Fruit fly (Drosophila melanogaster) whole organism, prepupa: ENCODE measurements around the gene Bug22.

Experiments
- CG10631 ChIP-seq: fragments of 200-800 bp; sonication (Bioruptor generic); optimal IDR thresholded peaks from 2 replicates; lab custom pipeline; 2016; ENCODE audit warnings: missing biosample characterization, missing genetic modification characterization
- CG10669 ChIP-seq: fragments of 200-800 bp; sonication (Bioruptor generic); optimal IDR thresholded peaks from 3 replicates; lab custom pipeline; 2018; ENCODE audit warnings: missing biosample characterization, mild to moderate bottlenecking, missing genetic modification characterization, moderate library complexity
- CG11294 ChIP-seq: fragments of 200-800 bp; sonication (Bioruptor generic); IDR thresholded peaks from 2 replicates; pipeline ENCODE4 v1.3.6; 2022; ENCODE audit warnings: missing biosample characterization, missing genetic modification characterization
- CG11762 ChIP-seq: fragments of 200-800 bp; sonication (Bioruptor generic); optimal IDR thresholded peaks from 3 replicates; lab custom pipeline; 2016; ENCODE audit warnings: missing biosample characterization, missing genetic modification characterization; ENCODE audit not compliant: insufficient read depth
- CG11902 ChIP-seq: fragments of 200-800 bp; sonication (Bioruptor generic); optimal IDR thresholded peaks from 3 replicates; lab custom pipeline; 2016; ENCODE audit warnings: missing biosample characterization, missing genetic modification characterization
- CG15336 ChIP-seq: fragments of 200-800 bp; sonication (Bioruptor generic); IDR thresholded peaks from 2 replicates; pipeline ENCODE4 v1.3.6; 2022; ENCODE audit warnings: missing biosample characterization, missing genetic modification characterization
- CG1621 ChIP-seq: fragments of 200-800 bp; sonication (Bioruptor generic); optimal IDR thresholded peaks from 3 replicates; lab custom pipeline; 2018; ENCODE audit warnings: missing biosample characterization, mild to moderate bottlenecking, missing genetic modification characterization
- CG16779 ChIP-seq: fragments of 200-800 bp; sonication (Bioruptor generic); optimal IDR thresholded peaks from 3 replicates; lab custom pipeline; 2017; ENCODE audit warnings: missing biosample characterization, mild to moderate bottlenecking, missing genetic modification characterization
- CG31627 ChIP-seq: fragments of 200-800 bp; sonication (Bioruptor generic); optimal IDR thresholded peaks from 3 replicates; lab custom pipeline; 2016; ENCODE audit warnings: missing biosample characterization, missing genetic modification characterization
- CG32006 ChIP-seq: fragments of 200-800 bp; sonication (Bioruptor generic); optimal IDR thresholded peaks from 3 replicates; lab custom pipeline; 2017; ENCODE audit warnings: missing biosample characterization, mild to moderate bottlenecking, missing genetic modification characterization
- CG34406 ChIP-seq: fragments of 200-800 bp; sonication (Bioruptor generic); optimal IDR thresholded peaks from 3 replicates; lab custom pipeline; 2016; ENCODE audit warnings: missing biosample characterization, missing genetic modification characterization
- CG3919 ChIP-seq: fragments of 200-800 bp; sonication (Bioruptor generic); optimal IDR thresholded peaks from 3 replicates; lab custom pipeline; 2016; ENCODE audit warnings: missing biosample characterization, missing genetic modification characterization
- CG6163 ChIP-seq: fragments of 200-800 bp; sonication (Bioruptor generic); IDR thresholded peaks from 3 replicates; pipeline ENCODE4 v1.3.6; 2022; ENCODE audit warnings: missing biosample characterization, missing genetic modification characterization
- CG6276 ChIP-seq: fragments of 200-800 bp; sonication (Bioruptor generic); optimal IDR thresholded peaks from 2 replicates; lab custom pipeline; 2017; ENCODE audit warnings: missing biosample characterization, mild to moderate bottlenecking, missing genetic modification characterization
- CG6792 ChIP-seq: fragments of 200-800 bp; sonication (Bioruptor generic); optimal IDR thresholded peaks from 3 replicates; lab custom pipeline; 2016; ENCODE audit warnings: missing biosample characterization, missing genetic modification characterization
- CG6808 ChIP-seq: fragments of 200-800 bp; sonication (Bioruptor generic); optimal IDR thresholded peaks from 3 replicates; lab custom pipeline; 2017; ENCODE audit warnings: missing biosample characterization, missing genetic modification characterization, mild to moderate bottlenecking, moderate library complexity, missing genetic modification reagents
- CG6854 ChIP-seq: fragments of 200-800 bp; sonication (Bioruptor generic); optimal IDR thresholded peaks from 2 replicates; lab custom pipeline; 2017; ENCODE audit warnings: missing biosample characterization, mild to moderate bottlenecking, missing genetic modification characterization
- CG7368 ChIP-seq: fragments of 200-800 bp; sonication (Bioruptor generic); optimal IDR thresholded peaks from 3 replicates; lab custom pipeline; 2016; ENCODE audit warnings: missing biosample characterization, missing genetic modification characterization
- CG8119 ChIP-seq: fragments of 200-800 bp; sonication (Bioruptor generic); IDR thresholded peaks from 3 replicates; pipeline ENCODE4 v1.3.6; 2022; ENCODE audit warnings: missing biosample characterization, missing genetic modification characterization
- CG8319 ChIP-seq: fragments of 200-800 bp; sonication (Bioruptor generic); optimal IDR thresholded peaks from 3 replicates; lab custom pipeline; 2016; ENCODE audit warnings: missing biosample characterization, missing genetic modification characterization
- CG8632 ChIP-seq: fragments of 200-800 bp; sonication (Bioruptor generic); optimal IDR thresholded peaks from 3 replicates; lab custom pipeline; 2016; ENCODE audit warnings: missing biosample characterization, missing genetic modification characterization
- CG9139 ChIP-seq: fragments of 200-800 bp; sonication (Bioruptor generic); optimal IDR thresholded peaks from 3 replicates; lab custom pipeline; 2017; ENCODE audit warnings: missing biosample characterization, mild to moderate bottlenecking, missing genetic modification characterization
- Eip75B ChIP-seq: fragments of 200-800 bp; sonication (Bioruptor generic); optimal IDR thresholded peaks from 3 replicates; lab custom pipeline; 2016; ENCODE audit warnings: missing biosample characterization, missing genetic modification characterization
- Eip78C ChIP-seq: fragments of 200-800 bp; sonication (Bioruptor generic); peaks from one replicate; lab custom pipeline; 2016; ENCODE audit warnings: missing biosample characterization, missing genetic modification characterization
- Ets21C ChIP-seq: fragments of 200-800 bp; sonication (Bioruptor generic); optimal IDR thresholded peaks from 3 replicates; lab custom pipeline; 2016; ENCODE audit warnings: missing biosample characterization, missing genetic modification characterization
- Ets96B ChIP-seq: fragments of 200-800 bp; optimal IDR thresholded peaks from 2 replicates; lab custom pipeline; 2019; ENCODE audit warnings: missing biosample characterization, mild to moderate bottlenecking, missing genetic modification characterization, moderate library complexity
- Gug ChIP-seq: fragments of 200-800 bp; sonication (Bioruptor generic); IDR thresholded peaks from 2 replicates; pipeline ENCODE4 v1.3.6; 2022; ENCODE audit warnings: missing biosample characterization, missing genetic modification characterization
- Hr38 ChIP-seq: sonication (Bioruptor generic); optimal IDR thresholded peaks from 2 replicates; lab custom pipeline; 2016; ENCODE audit warnings: missing biosample characterization, missing genetic modification characterization
- Hr39 ChIP-seq: fragments of 200-800 bp; sonication (Bioruptor generic); optimal IDR thresholded peaks from 2 replicates; lab custom pipeline; 2016; ENCODE audit warnings: missing biosample characterization, missing genetic modification characterization
- Lpt ChIP-seq: fragments of 200-800 bp; sonication (Bioruptor generic); optimal IDR thresholded peaks from 3 replicates; lab custom pipeline; 2016; ENCODE audit warnings: missing biosample characterization, missing genetic modification characterization
- Met ChIP-seq: fragments of 200-800 bp; sonication (Bioruptor generic); optimal IDR thresholded peaks from 3 replicates; lab custom pipeline; 2016; ENCODE audit warnings: missing biosample characterization, missing genetic modification characterization
- Sox102F ChIP-seq: fragments of 200-800 bp; sonication (Bioruptor generic); optimal IDR thresholded peaks from 2 replicates; lab custom pipeline; 2016; ENCODE audit warnings: missing biosample characterization, mild to moderate bottlenecking, missing genetic modification characterization
- Sox14 ChIP-seq: fragments of 200-800 bp; sonication (Bioruptor generic); optimal IDR thresholded peaks from 3 replicates; lab custom pipeline; 2016; ENCODE audit warnings: missing biosample characterization, missing genetic modification characterization
- Sox15 ChIP-seq: fragments of 200-800 bp; sonication (Bioruptor generic); optimal IDR thresholded peaks from 3 replicates; lab custom pipeline; 2016; ENCODE audit warnings: missing biosample characterization, missing genetic modification characterization
- achi ChIP-seq: fragments of 200-800 bp; sonication (Bioruptor generic); optimal IDR thresholded peaks from 3 replicates; lab custom pipeline; 2016; ENCODE audit warnings: missing biosample characterization, missing genetic modification characterization
- acj6 ChIP-seq: fragments of 200-800 bp; sonication (Bioruptor generic); optimal IDR thresholded peaks from 3 replicates; lab custom pipeline; 2016; ENCODE audit warnings: missing biosample characterization, missing genetic modification characterization
- cyc ChIP-seq: fragments of 200-800 bp; sonication (Bioruptor generic); optimal IDR thresholded peaks from 3 replicates; lab custom pipeline; 2016; ENCODE audit warnings: missing biosample characterization, missing genetic modification characterization
- dac ChIP-seq: fragments of 200-800 bp; sonication (Bioruptor generic); optimal IDR thresholded peaks from 2 replicates; lab custom pipeline; 2017; ENCODE audit warnings: missing biosample characterization, mild to moderate bottlenecking, missing genetic modification characterization
- dsx ChIP-seq: fragments of 200-800 bp; optimal IDR thresholded peaks from 3 replicates; lab custom pipeline; 2019; ENCODE audit warnings: missing biosample characterization, mild to moderate bottlenecking, missing genetic modification characterization, moderate library complexity; ENCODE audit not compliant: poor library complexity, severe bottlenecking
- eg ChIP-seq: fragments of 200-800 bp; sonication (Bioruptor generic); IDR thresholded peaks from 3 replicates; pipeline ENCODE4 v1.3.6; 2022; ENCODE audit warnings: missing biosample characterization, missing genetic modification characterization
- esn ChIP-seq: fragments of 200-800 bp; sonication (Bioruptor generic); optimal IDR thresholded peaks from 2 replicates; lab custom pipeline; 2016; ENCODE audit warnings: missing biosample characterization, mild to moderate bottlenecking, missing genetic modification characterization, moderate library complexity
- fd85E ChIP-seq: fragments of 200-800 bp; sonication (Bioruptor generic); optimal IDR thresholded peaks from 3 replicates; lab custom pipeline; 2016; ENCODE audit warnings: missing biosample characterization, missing genetic modification characterization
- fkh ChIP-seq: fragments of 200-800 bp; sonication (Bioruptor generic); optimal IDR thresholded peaks from 3 replicates; lab custom pipeline; 2017; ENCODE audit warnings: missing biosample characterization, mild to moderate bottlenecking, missing genetic modification characterization, moderate library complexity
- lz ChIP-seq: fragments of 200-800 bp; sonication (Bioruptor generic); optimal IDR thresholded peaks from 3 replicates; lab custom pipeline; 2016; ENCODE audit warnings: missing biosample characterization, missing genetic modification characterization
- net ChIP-seq: fragments of 200-800 bp; sonication (Bioruptor generic); optimal IDR thresholded peaks from 3 replicates; lab custom pipeline; 2016; ENCODE audit warnings: missing biosample characterization, missing genetic modification characterization
- pdm3 ChIP-seq: fragments of 200-800 bp; sonication (Bioruptor generic); optimal IDR thresholded peaks from 3 replicates; lab custom pipeline; 2016; ENCODE audit warnings: missing biosample characterization, missing genetic modification characterization
- salr ChIP-seq, 2 experiments: fragments of 200-800 bp; sonication (Bioruptor generic); optimal IDR thresholded peaks; 3 replicates each; lab custom pipeline; 2016 to 2018; ENCODE audit warnings: missing biosample characterization in 2 of 2, missing genetic modification characterization in 2 of 2, mild to moderate bottlenecking in 1 of 2
- spab ChIP-seq: fragments of 200-800 bp; sonication (Bioruptor generic); optimal IDR thresholded peaks from 2 replicates; lab custom pipeline; 2017; ENCODE audit warnings: missing biosample characterization, mild to moderate bottlenecking, missing genetic modification characterization, missing genetic modification reagents
- ss ChIP-seq, 2 experiments: fragments of 200-800 bp; sonication (Bioruptor generic); optimal IDR thresholded peaks; 2 replicates in 1 of 2; 3 replicates in 1 of 2; lab custom pipeline; 2017 to 2018; ENCODE audit warnings: mild to moderate bottlenecking in 2 of 2, missing biosample characterization in 2 of 2, missing genetic modification characterization in 2 of 2, moderate library complexity in 1 of 2
- svp ChIP-seq: fragments of 200-800 bp; sonication (Bioruptor generic); peaks from one replicate; lab custom pipeline; 2016; ENCODE audit warnings: missing biosample characterization, missing genetic modification characterization
- topi ChIP-seq: fragments of 200-800 bp; sonication (Bioruptor generic); optimal IDR thresholded peaks from 3 replicates; lab custom pipeline; 2016; ENCODE audit warnings: missing biosample characterization, missing genetic modification characterization
- vri ChIP-seq: fragments of 200-800 bp; sonication (Bioruptor generic); optimal IDR thresholded peaks from 3 replicates; lab custom pipeline; 2016; ENCODE audit warnings: missing biosample characterization, mild to moderate bottlenecking, missing genetic modification characterization

The Bug22 gene

dm6 chr2L:10474268-10474678, 43.6 kb upstream of the Bug22 start, which contains the start of gene RluA-1:
Gene RluA-1 (minus strand): TSS chr2L:10474349.
- peak; percentile 96 for TF ChIP-seq CG34406 (GFP tag; lab: Kevin White, UChicago)
- peak; percentile 94 to 96 for TF ChIP-seq salr (GFP tag; optimal IDR thresholded peaks at IDR 0.05; lab: Kevin White, UChicago)
- peak; percentile 98 for TF ChIP-seq Ets96B
- TF ChIP-seq lz (GFP tag; lab: Kevin White, UChicago) = peak; percentile 91
- peak; percentile 93 to 96 for TF ChIP-seq ss (GFP tag; optimal IDR thresholded peaks at IDR 0.05; lab: Kevin White, UChicago)
- TF ChIP-seq topi (GFP tag; lab: Kevin White, UChicago) = peak; percentile 93
- peak; percentile 99 for TF ChIP-seq CG8119 (GFP tag; lab: Robert Waterston, UW)
- peak; percentile 82 for TF ChIP-seq Hr39 (GFP tag; lab: Kevin White, UChicago)
- TF ChIP-seq CG11762 (GFP tag; lab: Kevin White, UChicago) = peak; percentile 97
- peak; percentile 99 for TF ChIP-seq eg
- TF ChIP-seq CG11294 (GFP tag; lab: Robert Waterston, UW) = peak; percentile 98
- peak; percentile 99 for TF ChIP-seq Gug (GFP tag; lab: Robert Waterston, UW)
- TF ChIP-seq Sox102F (GFP tag; lab: Kevin White, UChicago) = peak; percentile 93
- TF ChIP-seq Eip78C (GFP tag; lab: Kevin White, UChicago) = peak; percentile 99
- TF ChIP-seq CG16779 (tag; lab: Kevin White, UChicago) = peak; percentile 93
- TF ChIP-seq fkh (GFP tag; lab: Kevin White, UChicago) = peak; percentile 82
- peak; percentile 97 for TF ChIP-seq Lpt (GFP tag; lab: Kevin White, UChicago)
- TF ChIP-seq CG32006 = peak; percentile 99
- peak; percentile 93 for TF ChIP-seq CG9139 (GFP tag; lab: Kevin White, UChicago)
- no peak for TF ChIP-seq vri (GFP tag; lab: Kevin White, UChicago)
- peak; percentile 85 for TF ChIP-seq Met (GFP tag; lab: Kevin White, UChicago)
- peak; percentile 79 for TF ChIP-seq CG6854 (GFP tag; lab: Kevin White, UChicago)
- TF ChIP-seq CG10631 (GFP tag; lab: Kevin White, UChicago) = peak; percentile 98
- TF ChIP-seq CG6808 (GFP tag; lab: Kevin White, UChicago) = peak; percentile 94
- TF ChIP-seq pdm3 (GFP tag; lab: Kevin White, UChicago) = peak; percentile 95
- peak; percentile 94 for TF ChIP-seq Sox14 (GFP tag; lab: Kevin White, UChicago)
- TF ChIP-seq net (GFP tag; lab: Kevin White, UChicago) = peak; percentile 98
- peak; percentile 95 for TF ChIP-seq CG6792 (GFP tag; lab: Kevin White, UChicago)
- TF ChIP-seq Sox15 = peak; percentile 92
- TF ChIP-seq CG7368 (GFP tag; lab: Kevin White, UChicago) = peak; percentile 94
- TF ChIP-seq CG1621 (tag; lab: Kevin White, UChicago) = peak; percentile 96
- peak; percentile 97 for TF ChIP-seq dac
- peak; percentile 99 for TF ChIP-seq CG15336
- peak; percentile 99 for TF ChIP-seq CG6276 (GFP tag; lab: Kevin White, UChicago)
- TF ChIP-seq acj6 = peak; percentile 97
- peak; percentile 97 for TF ChIP-seq CG3919 (GFP tag; lab: Kevin White, UChicago)
- peak; percentile 96 for TF ChIP-seq CG8632
- peak; percentile 94 for TF ChIP-seq esn (GFP tag; lab: Kevin White, UChicago)
- peak; percentile 96 for TF ChIP-seq spab
- peak; percentile 33 for TF ChIP-seq Hr38 (GFP tag; lab: Kevin White, UChicago)
- peak; percentile 96 for TF ChIP-seq dsx (GFP tag; lab: Kevin White, UChicago)
- TF ChIP-seq CG10669 (GFP tag; lab: Kevin White, UChicago) = peak; percentile 98
- TF ChIP-seq achi (GFP tag; lab: Kevin White, UChicago) = peak; percentile 96
- TF ChIP-seq CG31627 (GFP tag; lab: Kevin White, UChicago) = peak; percentile 86
- peak; percentile 95 for TF ChIP-seq CG8319 (GFP tag; lab: Kevin White, UChicago)
- peak; percentile 95 for TF ChIP-seq CG6163 (GFP tag; lab: Robert Waterston, UW)
- TF ChIP-seq svp (GFP tag; lab: Kevin White, UChicago) = peak; percentile 96
- peak; percentile 90 for TF ChIP-seq cyc (GFP tag; lab: Kevin White, UChicago)
- peak; percentile 78 for TF ChIP-seq fd85E (GFP tag; lab: Kevin White, UChicago)
- TF ChIP-seq Ets21C (GFP tag; lab: Kevin White, UChicago) = peak; percentile 83
- peak; percentile 84 for TF ChIP-seq CG11902 (GFP tag; lab: Kevin White, UChicago)
- TF ChIP-seq Eip75B (GFP tag; lab: Kevin White, UChicago) = peak; percentile 90
